Fruit fly (Drosophila melanogaster): ENCODE measurements around the gene CG32161.

Gene CG32161

dm6 chr3L:16803708-16804350 lies 42.2 kb upstream of the CG32161 start:
- TF ChIP-seq Sp1 (GFP tag; optimal IDR thresholded peaks at IDR 0.05), result peak; percentile 73
- TF ChIP-seq dsf (GFP tag; optimal IDR thresholded peaks at IDR 0.05; ENCODE audit: borderline replicate concordance), result no peak
- no peak for TF ChIP-seq woc (GFP tag; optimal IDR thresholded peaks at IDR 0.05)
- TF ChIP-seq sv (GFP tag; optimal IDR thresholded peaks at IDR 0.05), result no peak
- TF ChIP-seq OdsH (GFP tag; optimal IDR thresholded peaks at IDR 0.05), result peak; percentile 25
- TF ChIP-seq CG32264 (GFP tag; optimal IDR thresholded peaks at IDR 0.05), result no peak
- TF ChIP-seq HLH106 (tag; optimal IDR thresholded peaks at IDR 0.05), result peak; percentile 59
- no peak for TF ChIP-seq jim (GFP tag; optimal IDR thresholded peaks at IDR 0.05)
- TF ChIP-seq Dif (GFP tag; optimal IDR thresholded peaks at IDR 0.05; ENCODE audit: partially characterized antibody), result no peak
- TF ChIP-seq pan (optimal IDR thresholded peaks at IDR 0.05), result no peak
- TF ChIP-seq h (GFP tag; optimal IDR thresholded peaks at IDR 0.05), result peak; percentile 72
- TF ChIP-seq Myc (optimal IDR thresholded peaks at IDR 0.05), result no peak
- TF ChIP-seq dl (GFP tag; optimal IDR thresholded peaks at IDR 0.05; ENCODE audit: insufficient read depth in 1 of 2, partially characterized antibody in 2 of 2), result peak in 1 of 2 experiments; percentile 69
- TF ChIP-seq Jra (GFP tag; optimal IDR thresholded peaks at IDR 0.05), result no peak
- peak; percentile 43 for TF ChIP-seq Hnf4 (GFP tag; optimal IDR thresholded peaks at IDR 0.05)
- TF ChIP-seq GATAd (GFP tag; optimal IDR thresholded peaks at IDR 0.05), result no peak
- no peak for TF ChIP-seq Vsx2 (GFP tag; optimal IDR thresholded peaks at IDR 0.05; ENCODE audit: partially characterized antibody)
- no peak for TF ChIP-seq N (GFP tag; optimal IDR thresholded peaks at IDR 0.05)
- TF ChIP-seq br (GFP tag; optimal IDR thresholded peaks at IDR 0.05), result peak; percentile 90
- TF ChIP-seq CG9705 (GFP tag; optimal IDR thresholded peaks at IDR 0.05), result peak; percentile 7
- TF ChIP-seq psq (GFP tag; optimal IDR thresholded peaks at IDR 0.05), result no peak
- peak; percentile 52 for TF ChIP-seq fru (GFP tag; optimal IDR thresholded peaks at IDR 0.05)
- peak; percentile 22 to 27 for TF ChIP-seq foxo (GFP tag; optimal IDR thresholded peaks at IDR 0.05)
- no peak for TF ChIP-seq sage (GFP tag; optimal IDR thresholded peaks at IDR 0.05)
- no peak for TF ChIP-seq Abd-B (GFP tag; optimal IDR thresholded peaks at IDR 0.05)
- TF ChIP-seq rgr (GFP tag; optimal IDR thresholded peaks at IDR 0.05), result peak; percentile 54
- TF ChIP-seq Rel (GFP tag; optimal IDR thresholded peaks at IDR 0.05), result no peak
- peak; percentile 81 for TF ChIP-seq Rel (tag; optimal IDR thresholded peaks at IDR 0.05)
- peak; percentile 48 for TF ChIP-seq Hr83 (GFP tag; optimal IDR thresholded peaks at IDR 0.05; ENCODE audit: poor library complexity, severe bottlenecking)
- no peak for TF ChIP-seq ey (GFP tag; optimal IDR thresholded peaks at IDR 0.05)
- peak; percentile 84 for TF ChIP-seq CrebA (GFP tag; optimal IDR thresholded peaks at IDR 0.05; ENCODE audit: borderline replicate concordance)
- peak; percentile 16 for TF ChIP-seq Mio (GFP tag; optimal IDR thresholded peaks at IDR 0.05)

- TF ChIP-seq foxo (GFP tag; optimal IDR thresholded peaks at IDR 0.05) (no peak), psq (GFP tag; optimal IDR thresholded peaks at IDR 0.05) (no peak), lola (GFP tag; optimal IDR thresholded peaks at IDR 0.05) (no peak), Rel (GFP tag; optimal IDR thresholded peaks at IDR 0.05) (no peak), Rel (tag; optimal IDR thresholded peaks at IDR 0.05) (peak; percentile 9), CG32264 (GFP tag; optimal IDR thresholded peaks at IDR 0.05) (no peak), woc (GFP tag; optimal IDR thresholded peaks at IDR 0.05) (no peak), jim (GFP tag; optimal IDR thresholded peaks at IDR 0.05) (no peak)
Measured at dm6 chr3L:16804627-16805026, 41.4 kb upstream of the CG32161 start, which contains the start of gene nudC. TSS of gene nudC (plus strand) at chr3L:16804994.

dm6 chr3L:16805806-16806719 lies 40.0 kb upstream of the CG32161 start:
- TF ChIP-seq tai (GFP tag; optimal IDR thresholded peaks at IDR 0.05), result peak; percentile 6
- TF ChIP-seq br (GFP tag; optimal IDR thresholded peaks at IDR 0.05), result peak; percentile 24
- TF ChIP-seq CG32264 (GFP tag; optimal IDR thresholded peaks at IDR 0.05), result peak; percentile 9
- TF ChIP-seq h (GFP tag; optimal IDR thresholded peaks at IDR 0.05), result peak; percentile 49
- TF ChIP-seq woc (GFP tag; optimal IDR thresholded peaks at IDR 0.05), result peak; percentile 14
- TF ChIP-seq OdsH (GFP tag; optimal IDR thresholded peaks at IDR 0.05), result peak; percentile 44
- peak in 1 of 2 experiments; percentile 29 for TF ChIP-seq foxo (GFP tag; optimal IDR thresholded peaks at IDR 0.05)
- no peak for TF ChIP-seq lola (GFP tag; optimal IDR thresholded peaks at IDR 0.05)
- no peak for TF ChIP-seq Dif (GFP tag; optimal IDR thresholded peaks at IDR 0.05; ENCODE audit: partially characterized antibody)
- no peak for TF ChIP-seq pan (optimal IDR thresholded peaks at IDR 0.05)
- TF ChIP-seq fru (GFP tag; optimal IDR thresholded peaks at IDR 0.05), result peak; percentile 58
- TF ChIP-seq Hnf4 (GFP tag; optimal IDR thresholded peaks at IDR 0.05), result peak; percentile 20
- peak; percentile 37 for TF ChIP-seq rgr (GFP tag; optimal IDR thresholded peaks at IDR 0.05)
- peak; percentile 23 for TF ChIP-seq HLH106 (tag; optimal IDR thresholded peaks at IDR 0.05)
